Worm (Caenorhabditis elegans): Measurements from ENCODE around the gene bath-36.
"Not testable (repeated sequence)": the region's sequence is repeated elsewhere in the genome, so short reads cannot be mapped to it uniquely, and the experiment has no call there.

DNA sequence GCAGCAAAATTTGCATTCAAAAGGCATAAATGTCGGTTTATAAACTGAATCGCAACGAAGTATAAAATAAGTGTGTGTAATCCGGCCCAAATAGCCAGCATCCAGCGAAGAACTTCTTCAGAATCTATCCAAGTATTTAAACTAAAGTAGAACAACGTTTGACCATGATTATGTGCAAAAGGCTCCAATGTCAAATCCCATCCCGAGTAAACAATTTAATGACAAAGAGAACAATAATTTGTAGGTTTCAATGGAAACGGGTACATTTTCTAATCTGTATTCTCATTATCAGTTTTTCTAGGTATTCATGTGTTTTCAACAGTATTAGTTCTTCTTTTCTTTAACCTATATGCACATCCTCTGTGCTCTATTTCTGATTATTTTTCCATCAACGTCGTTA is 20.0 kb downstream of the bath-36 start, which contains the start of gene C41G6.12:
- TF ChIP-seq let-607 (tag; optimal IDR thresholded peaks at IDR 0.05); pbrm-1 (GFP tag; IDR thresholded peaks at IDR 0.05); tbx-9 (tag; optimal IDR thresholded peaks at IDR 0.05; ENCODE audit: borderline replicate concordance); F49E8.2 (tag; optimal IDR thresholded peaks at IDR 0.05; ENCODE audit: insufficient read depth); unc-62 (GFP tag; optimal IDR thresholded peaks at IDR 0.05); F57C9.4 (tag; optimal IDR thresholded peaks at IDR 0.05); hmg-20 (GFP tag; IDR thresholded peaks at IDR 0.05); ceh-91 (GFP tag; IDR thresholded peaks at IDR 0.05); ekl-4 (GFP tag; IDR thresholded peaks at IDR 0.05); lin-26 (GFP tag; IDR thresholded peaks at IDR 0.05): not testable (repeated sequence)
